Worm (Caenorhabditis elegans): ENCODE results near the gene fbxb-74.

DNA sequence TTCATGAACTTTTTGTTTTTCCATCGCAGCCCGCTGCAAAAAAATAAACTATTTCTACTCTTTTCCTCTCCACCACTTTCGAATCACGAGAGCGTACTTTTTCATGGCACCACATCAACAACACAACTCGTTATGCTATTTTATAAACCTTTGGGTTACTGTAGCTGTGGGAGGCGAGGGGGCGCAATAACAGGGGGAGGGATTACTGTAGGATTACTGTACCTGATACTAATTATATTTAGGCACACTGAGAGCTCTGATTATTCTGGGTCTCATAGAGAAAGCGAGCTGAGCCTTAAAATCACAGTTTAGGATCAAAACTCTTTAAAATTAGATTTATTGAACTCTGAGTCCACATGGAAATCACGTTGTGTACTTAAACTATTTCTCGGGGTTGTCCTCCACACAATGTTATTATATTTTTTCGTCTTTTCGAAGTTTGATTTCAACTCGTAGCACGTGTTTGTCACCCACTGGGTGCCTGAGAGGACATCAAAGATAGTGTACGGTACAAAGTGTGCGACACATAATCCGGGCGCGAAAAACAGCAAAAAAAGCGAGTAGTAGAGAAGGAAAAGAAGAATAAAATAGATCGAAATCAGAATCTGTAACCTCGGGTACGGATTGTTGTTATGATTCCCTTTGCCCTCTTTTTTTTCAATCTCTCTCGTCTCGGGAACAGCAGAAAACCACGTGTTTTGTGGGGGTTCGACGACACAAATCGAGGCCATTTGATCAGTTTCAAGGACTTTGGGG is 33.5 kb upstream of the fbxb-74 start:
- no peak for TF ChIP-seq C38D4.7 (GFP tag; optimal IDR thresholded peaks at IDR 0.05)
- TF ChIP-seq F13H6.1 (tag; optimal IDR thresholded peaks at IDR 0.05) = no peak
- no peak for TF ChIP-seq Y22D7AL.16 (tag; optimal IDR thresholded peaks at IDR 0.05)
- no peak for TF ChIP-seq sdc-2 (tag; optimal IDR thresholded peaks at IDR 0.05)
- no peak for TF ChIP-seq K09A11.1 (tag; optimal IDR thresholded peaks at IDR 0.05; ENCODE audit: insufficient read depth)
- TF ChIP-seq unc-42 (tag; optimal IDR thresholded peaks at IDR 0.05) = no peak
- TF ChIP-seq rnt-1 (tag; optimal IDR thresholded peaks at IDR 0.05) = no peak
- no peak for TF ChIP-seq nfya-1 (tag; optimal IDR thresholded peaks at IDR 0.05)
- TF ChIP-seq fkh-10 (GFP tag; optimal IDR thresholded peaks at IDR 0.05) = no peak
- no peak for TF ChIP-seq sox-4 (tag; optimal IDR thresholded peaks at IDR 0.05)
